Fruit fly (Drosophila melanogaster) whole organism, prepupa: Measurements from ENCODE around the gene Bdbt.

Experiments
- CG10631 ChIP-seq: fragments of 200-800 bp; sonication (Bioruptor generic); optimal IDR thresholded peaks from 2 replicates; lab custom pipeline; 2016; ENCODE audit warnings: missing biosample characterization, missing genetic modification characterization
- CG10669 ChIP-seq: fragments of 200-800 bp; sonication (Bioruptor generic); optimal IDR thresholded peaks from 3 replicates; lab custom pipeline; 2018; ENCODE audit warnings: missing biosample characterization, mild to moderate bottlenecking, missing genetic modification characterization, moderate library complexity
- CG11294 ChIP-seq: fragments of 200-800 bp; sonication (Bioruptor generic); IDR thresholded peaks from 2 replicates; pipeline ENCODE4 v1.3.6; 2022; ENCODE audit warnings: missing biosample characterization, missing genetic modification characterization
- CG1621 ChIP-seq: fragments of 200-800 bp; sonication (Bioruptor generic); optimal IDR thresholded peaks from 3 replicates; lab custom pipeline; 2018; ENCODE audit warnings: missing biosample characterization, mild to moderate bottlenecking, missing genetic modification characterization
- CG16779 ChIP-seq: fragments of 200-800 bp; sonication (Bioruptor generic); optimal IDR thresholded peaks from 3 replicates; lab custom pipeline; 2017; ENCODE audit warnings: missing biosample characterization, mild to moderate bottlenecking, missing genetic modification characterization
- CG31627 ChIP-seq: fragments of 200-800 bp; sonication (Bioruptor generic); optimal IDR thresholded peaks from 3 replicates; lab custom pipeline; 2016; ENCODE audit warnings: missing biosample characterization, missing genetic modification characterization
- CG32006 ChIP-seq: fragments of 200-800 bp; sonication (Bioruptor generic); optimal IDR thresholded peaks from 3 replicates; lab custom pipeline; 2017; ENCODE audit warnings: missing biosample characterization, mild to moderate bottlenecking, missing genetic modification characterization
- CG3919 ChIP-seq: fragments of 200-800 bp; sonication (Bioruptor generic); optimal IDR thresholded peaks from 3 replicates; lab custom pipeline; 2016; ENCODE audit warnings: missing biosample characterization, missing genetic modification characterization
- CG4318 ChIP-seq: fragments of 200-800 bp; sonication (Bioruptor generic); optimal IDR thresholded peaks from 3 replicates; lab custom pipeline; 2017; ENCODE audit warnings: missing biosample characterization, mild to moderate bottlenecking, missing genetic modification characterization
- CG6163 ChIP-seq: fragments of 200-800 bp; sonication (Bioruptor generic); IDR thresholded peaks from 3 replicates; pipeline ENCODE4 v1.3.6; 2022; ENCODE audit warnings: missing biosample characterization, missing genetic modification characterization
- CG6792 ChIP-seq: fragments of 200-800 bp; sonication (Bioruptor generic); optimal IDR thresholded peaks from 3 replicates; lab custom pipeline; 2016; ENCODE audit warnings: missing biosample characterization, missing genetic modification characterization
- CG6808 ChIP-seq: fragments of 200-800 bp; sonication (Bioruptor generic); optimal IDR thresholded peaks from 3 replicates; lab custom pipeline; 2017; ENCODE audit warnings: missing biosample characterization, missing genetic modification characterization, mild to moderate bottlenecking, moderate library complexity, missing genetic modification reagents
- CG6854 ChIP-seq: fragments of 200-800 bp; sonication (Bioruptor generic); optimal IDR thresholded peaks from 2 replicates; lab custom pipeline; 2017; ENCODE audit warnings: missing biosample characterization, mild to moderate bottlenecking, missing genetic modification characterization
- CG7368 ChIP-seq: fragments of 200-800 bp; sonication (Bioruptor generic); optimal IDR thresholded peaks from 3 replicates; lab custom pipeline; 2016; ENCODE audit warnings: missing biosample characterization, missing genetic modification characterization
- CG8632 ChIP-seq: fragments of 200-800 bp; sonication (Bioruptor generic); optimal IDR thresholded peaks from 3 replicates; lab custom pipeline; 2016; ENCODE audit warnings: missing biosample characterization, missing genetic modification characterization
- CG9139 ChIP-seq: fragments of 200-800 bp; sonication (Bioruptor generic); optimal IDR thresholded peaks from 3 replicates; lab custom pipeline; 2017; ENCODE audit warnings: missing biosample characterization, mild to moderate bottlenecking, missing genetic modification characterization
- Eip75B ChIP-seq: fragments of 200-800 bp; sonication (Bioruptor generic); optimal IDR thresholded peaks from 3 replicates; lab custom pipeline; 2016; ENCODE audit warnings: missing biosample characterization, missing genetic modification characterization
- Eip93F ChIP-seq: fragments of 200-800 bp; sonication (Bioruptor generic); optimal IDR thresholded peaks from 2 replicates; lab custom pipeline; 2016; ENCODE audit warnings: missing biosample characterization, mild to moderate bottlenecking, missing genetic modification characterization
- Ets21C ChIP-seq: fragments of 200-800 bp; sonication (Bioruptor generic); optimal IDR thresholded peaks from 3 replicates; lab custom pipeline; 2016; ENCODE audit warnings: missing biosample characterization, missing genetic modification characterization
- Ets96B ChIP-seq: fragments of 200-800 bp; optimal IDR thresholded peaks from 2 replicates; lab custom pipeline; 2019; ENCODE audit warnings: missing biosample characterization, mild to moderate bottlenecking, missing genetic modification characterization, moderate library complexity
- Gug ChIP-seq: fragments of 200-800 bp; sonication (Bioruptor generic); IDR thresholded peaks from 2 replicates; pipeline ENCODE4 v1.3.6; 2022; ENCODE audit warnings: missing biosample characterization, missing genetic modification characterization
- Hr38 ChIP-seq: sonication (Bioruptor generic); optimal IDR thresholded peaks from 2 replicates; lab custom pipeline; 2016; ENCODE audit warnings: missing biosample characterization, missing genetic modification characterization
- Hr39 ChIP-seq: fragments of 200-800 bp; sonication (Bioruptor generic); optimal IDR thresholded peaks from 2 replicates; lab custom pipeline; 2016; ENCODE audit warnings: missing biosample characterization, missing genetic modification characterization
- Hr4 ChIP-seq: fragments of 200-800 bp; sonication (Bioruptor generic); optimal IDR thresholded peaks from 3 replicates; lab custom pipeline; 2016; ENCODE audit warnings: missing biosample characterization, missing genetic modification characterization
- Met ChIP-seq: fragments of 200-800 bp; sonication (Bioruptor generic); optimal IDR thresholded peaks from 3 replicates; lab custom pipeline; 2016; ENCODE audit warnings: missing biosample characterization, missing genetic modification characterization
- Smox ChIP-seq: fragments of 200-800 bp; sonication (Bioruptor generic); optimal IDR thresholded peaks from 3 replicates; lab custom pipeline; 2016; ENCODE audit warnings: missing biosample characterization, missing genetic modification characterization
- Sox102F ChIP-seq: fragments of 200-800 bp; sonication (Bioruptor generic); optimal IDR thresholded peaks from 2 replicates; lab custom pipeline; 2016; ENCODE audit warnings: missing biosample characterization, mild to moderate bottlenecking, missing genetic modification characterization
- Sox14 ChIP-seq: fragments of 200-800 bp; sonication (Bioruptor generic); optimal IDR thresholded peaks from 3 replicates; lab custom pipeline; 2016; ENCODE audit warnings: missing biosample characterization, missing genetic modification characterization
- Sox15 ChIP-seq: fragments of 200-800 bp; sonication (Bioruptor generic); optimal IDR thresholded peaks from 3 replicates; lab custom pipeline; 2016; ENCODE audit warnings: missing biosample characterization, missing genetic modification characterization
- acj6 ChIP-seq: fragments of 200-800 bp; sonication (Bioruptor generic); optimal IDR thresholded peaks from 3 replicates; lab custom pipeline; 2016; ENCODE audit warnings: missing biosample characterization, missing genetic modification characterization
- cyc ChIP-seq: fragments of 200-800 bp; sonication (Bioruptor generic); optimal IDR thresholded peaks from 3 replicates; lab custom pipeline; 2016; ENCODE audit warnings: missing biosample characterization, missing genetic modification characterization
- dac ChIP-seq: fragments of 200-800 bp; sonication (Bioruptor generic); optimal IDR thresholded peaks from 2 replicates; lab custom pipeline; 2017; ENCODE audit warnings: missing biosample characterization, mild to moderate bottlenecking, missing genetic modification characterization
- eg ChIP-seq: fragments of 200-800 bp; sonication (Bioruptor generic); IDR thresholded peaks from 3 replicates; pipeline ENCODE4 v1.3.6; 2022; ENCODE audit warnings: missing biosample characterization, missing genetic modification characterization
- esn ChIP-seq: fragments of 200-800 bp; sonication (Bioruptor generic); optimal IDR thresholded peaks from 2 replicates; lab custom pipeline; 2016; ENCODE audit warnings: missing biosample characterization, mild to moderate bottlenecking, missing genetic modification characterization, moderate library complexity
- fd85E ChIP-seq: fragments of 200-800 bp; sonication (Bioruptor generic); optimal IDR thresholded peaks from 3 replicates; lab custom pipeline; 2016; ENCODE audit warnings: missing biosample characterization, missing genetic modification characterization
- net ChIP-seq: fragments of 200-800 bp; sonication (Bioruptor generic); optimal IDR thresholded peaks from 3 replicates; lab custom pipeline; 2016; ENCODE audit warnings: missing biosample characterization, missing genetic modification characterization
- salr ChIP-seq, 2 experiments: fragments of 200-800 bp; sonication (Bioruptor generic); optimal IDR thresholded peaks; 3 replicates each; lab custom pipeline; 2016 to 2018; ENCODE audit warnings: missing biosample characterization in 2 of 2, missing genetic modification characterization in 2 of 2, mild to moderate bottlenecking in 1 of 2
- spab ChIP-seq: fragments of 200-800 bp; sonication (Bioruptor generic); optimal IDR thresholded peaks from 2 replicates; lab custom pipeline; 2017; ENCODE audit warnings: missing biosample characterization, mild to moderate bottlenecking, missing genetic modification characterization, missing genetic modification reagents
- ss ChIP-seq, 2 experiments: fragments of 200-800 bp; sonication (Bioruptor generic); optimal IDR thresholded peaks; 2 replicates in 1 of 2; 3 replicates in 1 of 2; lab custom pipeline; 2017 to 2018; ENCODE audit warnings: mild to moderate bottlenecking in 2 of 2, missing biosample characterization in 2 of 2, missing genetic modification characterization in 2 of 2, moderate library complexity in 1 of 2
- svp ChIP-seq: fragments of 200-800 bp; sonication (Bioruptor generic); peaks from one replicate; lab custom pipeline; 2016; ENCODE audit warnings: missing biosample characterization, missing genetic modification characterization
- vri ChIP-seq: fragments of 200-800 bp; sonication (Bioruptor generic); optimal IDR thresholded peaks from 3 replicates; lab custom pipeline; 2016; ENCODE audit warnings: missing biosample characterization, mild to moderate bottlenecking, missing genetic modification characterization

Bdbt gene

DNA sequence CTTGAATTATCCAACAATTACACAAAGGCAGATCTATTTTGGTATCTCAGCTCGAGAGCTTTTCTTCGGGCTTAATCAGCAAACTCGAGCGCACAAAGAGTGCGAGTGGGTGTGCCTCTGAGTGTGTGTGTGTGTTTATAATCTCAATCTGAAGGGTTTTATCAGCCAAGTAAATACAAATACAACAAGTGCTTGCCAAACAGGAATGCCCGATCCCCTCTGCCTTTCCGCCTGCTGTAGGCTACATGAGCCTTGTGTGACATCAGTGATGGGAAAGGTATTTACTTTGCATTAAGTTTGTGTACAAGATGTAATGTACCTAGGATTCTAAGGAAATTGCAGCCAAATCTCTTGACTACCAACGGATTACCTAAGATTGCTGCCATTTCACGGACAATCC, 29.2 kb downstream of the Bdbt start (continued):
- TF ChIP-seq CG6854 (GFP tag; lab: Kevin White, UChicago), result peak; percentile 56
- peak; percentile 58 for TF ChIP-seq CG7368 (GFP tag; lab: Kevin White, UChicago)
- TF ChIP-seq eg, result peak; percentile 41; the same call in 2 of the 3 replicates
- TF ChIP-seq esn, result peak; percentile 48
- TF ChIP-seq CG10631, result no peak
- TF ChIP-seq Smox (GFP tag; lab: Kevin White, UChicago), result no peak
- no peak for TF ChIP-seq Hr4 (GFP tag; lab: Kevin White, UChicago)
- TF ChIP-seq acj6, result no peak
- peak; percentile 18 for TF ChIP-seq vri
- TF ChIP-seq CG6808, result peak; percentile 23
- TF ChIP-seq CG31627, result no peak
- TF ChIP-seq fd85E (GFP tag; lab: Kevin White, UChicago), result no peak
- TF ChIP-seq CG1621 (tag; lab: Kevin White, UChicago), result no peak
- peak; percentile 52 for TF ChIP-seq CG10669
- no peak for TF ChIP-seq CG11294
- peak; percentile 13 for TF ChIP-seq Sox14
- no peak for TF ChIP-seq CG8632 (GFP tag; lab: Kevin White, UChicago)
- TF ChIP-seq svp (GFP tag; lab: Kevin White, UChicago), result peak; percentile 22
- TF ChIP-seq CG6792 (GFP tag; lab: Kevin White, UChicago), result peak; percentile 43
- TF ChIP-seq CG6163 (GFP tag; lab: Robert Waterston, UW), result peak; percentile 72
- TF ChIP-seq Met, result no peak
- TF ChIP-seq Sox15 (GFP tag; lab: Kevin White, UChicago), result no peak
- TF ChIP-seq CG4318 (GFP tag; lab: Kevin White, UChicago), result no peak
- no peak for TF ChIP-seq CG9139 (GFP tag; lab: Kevin White, UChicago)
- TF ChIP-seq Sox102F (GFP tag; lab: Kevin White, UChicago), result no peak
- no peak for TF ChIP-seq CG32006
- TF ChIP-seq spab (GFP tag; lab: Kevin White, UChicago), result peak; percentile 24
- TF ChIP-seq cyc, result no peak
- TF ChIP-seq CG3919 (GFP tag; lab: Kevin White, UChicago), result no peak
- TF ChIP-seq salr (GFP tag; optimal IDR thresholded peaks at IDR 0.05; lab: Kevin White, UChicago), result peak in 1 of 2 experiments; percentile 30
- TF ChIP-seq ss (GFP tag; optimal IDR thresholded peaks at IDR 0.05; lab: Kevin White, UChicago), result peak in 1 of 2 experiments; percentile 57
- no peak for TF ChIP-seq Hr39
- no peak for TF ChIP-seq Eip93F (GFP tag; lab: Kevin White, UChicago)
- no peak for TF ChIP-seq dac (GFP tag; lab: Kevin White, UChicago)
- TF ChIP-seq Eip75B, result peak; percentile 13
- TF ChIP-seq Hr38 (GFP tag; lab: Kevin White, UChicago), result no peak
- TF ChIP-seq, all 60 proteins: peak for 22

DNA sequence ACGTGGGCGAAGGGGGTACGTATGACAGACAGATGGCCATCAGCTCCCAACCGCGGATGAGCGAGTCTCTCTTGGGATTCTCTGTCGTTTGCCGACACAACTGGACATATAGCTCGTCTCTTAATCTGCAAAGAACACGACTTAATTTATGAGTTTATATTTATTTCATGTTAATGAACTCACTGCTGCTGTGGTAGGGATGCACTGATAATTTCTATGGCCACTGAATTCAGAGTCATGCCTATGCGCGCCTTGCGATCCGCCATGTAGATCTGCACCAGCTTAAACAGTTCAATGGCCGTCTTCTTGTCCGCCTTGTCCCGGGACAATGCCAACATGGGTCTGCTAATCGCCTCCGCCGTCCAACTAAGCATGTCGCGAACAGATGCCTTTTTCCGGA, 33.7 kb downstream of the Bdbt start:
- TF ChIP-seq Ets96B (tag; lab: Kevin White, UChicago) (no peak), Gug (no peak), Ets21C (no peak), svp (GFP tag; lab: Kevin White, UChicago) (peak; percentile 81), CG16779 (tag; lab: Kevin White, UChicago) (no peak), CG31627 (no peak), net (GFP tag; lab: Kevin White, UChicago) (no peak), spab (GFP tag; lab: Kevin White, UChicago) (no peak)
